Fruit fly (Drosophila melanogaster) whole organism, embryonic: ENCODE measurements around the gene CG17450.

Experiments
- CG8944 ChIP-seq: fragments of 200-800 bp; sonication (Bioruptor generic); optimal IDR thresholded peaks from 3 replicates; lab custom pipeline; 2016; ENCODE audit warnings: missing biosample characterization, missing genetic modification characterization
- Sin3A ChIP-seq: fragments of >200 bp; optimal IDR thresholded peaks from 2 replicates; lab custom pipeline; 2018
- wek ChIP-seq: fragments of 200-800 bp; sonication (Bioruptor generic); optimal IDR thresholded peaks from 3 replicates; lab custom pipeline; 2018; ENCODE audit warnings: missing biosample characterization, mild to moderate bottlenecking, missing genetic modification characterization, moderate library complexity

DNA sequence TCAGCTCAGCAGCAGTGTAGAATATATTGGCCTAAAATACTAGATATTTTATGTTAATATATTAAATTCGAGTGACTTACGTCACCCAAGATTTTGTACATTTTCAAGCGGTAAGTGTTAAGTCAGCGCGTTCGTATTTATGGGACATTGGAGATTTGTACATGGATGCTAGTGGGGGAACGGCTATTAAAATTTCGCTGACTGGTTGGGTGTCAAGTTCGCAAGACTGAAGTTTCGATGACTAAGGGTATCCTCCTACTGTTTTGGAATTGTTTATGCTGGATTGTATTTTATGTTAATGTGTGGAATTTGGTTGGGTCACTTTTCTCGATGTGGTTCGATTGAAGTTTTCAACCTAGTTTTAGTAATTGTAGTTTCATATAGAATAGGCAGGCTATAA lies 23.5 kb upstream of the CG17450 start:
- TF ChIP-seq CG8944 (GFP tag; lab: Kevin White, UChicago) (no peak), wek (GFP tag; lab: Kevin White, UChicago) (no peak), Sin3A (lab: Kevin White, UChicago) (no peak)
